Fruit fly (Drosophila melanogaster) whole organism, embryonic: ENCODE measurements around the gene CG33791.

Experiments used
- Aef1 ChIP-seq: fragments of 200-800 bp; sonication (Bioruptor generic); IDR thresholded peaks from 3 replicates; pipeline ENCODE4 v1.3.6; 2022; ENCODE audit warnings: missing biosample characterization, missing genetic modification characterization
- Atf6 ChIP-seq: fragments of 200-800 bp; sonication (Bioruptor generic); IDR thresholded peaks from 2 replicates; pipeline ENCODE4 v1.3.6; 2022; ENCODE audit warnings: missing biosample characterization, missing genetic modification characterization
- CG10654 ChIP-seq: fragments of 200-800 bp; sonication (Bioruptor generic); optimal IDR thresholded peaks from 2 replicates; lab custom pipeline; 2016; ENCODE audit warnings: missing biosample characterization, missing genetic modification characterization
- CG11456 ChIP-seq: fragments of 200-800 bp; sonication (Bioruptor generic); IDR thresholded peaks from 3 replicates; pipeline ENCODE4 v1.3.6; 2022; ENCODE audit warnings: missing biosample characterization, missing genetic modification characterization
- CG11695 ChIP-seq: fragments of 200-800 bp; sonication (Bioruptor generic); IDR thresholded peaks from 3 replicates; pipeline ENCODE4 v1.3.6; 2022; ENCODE audit warnings: missing biosample characterization, missing genetic modification characterization
- CG12155 ChIP-seq: fragments of 200-800 bp; sonication (Bioruptor generic); optimal IDR thresholded peaks from 3 replicates; lab custom pipeline; 2016; ENCODE audit warnings: missing biosample characterization, missing genetic modification characterization
- CG12219 ChIP-seq: fragments of 200-800 bp; sonication (Bioruptor generic); optimal IDR thresholded peaks from 3 replicates; lab custom pipeline; 2018; ENCODE audit warnings: missing biosample characterization, mild to moderate bottlenecking, missing genetic modification characterization
- CG12236 ChIP-seq: fragments of 200-800 bp; sonication (Bioruptor generic); optimal IDR thresholded peaks from 2 replicates; lab custom pipeline; 2016; ENCODE audit warnings: missing biosample characterization, missing genetic modification characterization
- CG13123 ChIP-seq: fragments of 200-800 bp; sonication (Bioruptor generic); optimal IDR thresholded peaks from 2 replicates; lab custom pipeline; 2016; ENCODE audit warnings: missing biosample characterization, missing genetic modification characterization
- CG15269 ChIP-seq: fragments of 200-800 bp; sonication (Bioruptor generic); optimal IDR thresholded peaks from 2 replicates; lab custom pipeline; 2018; ENCODE audit warnings: missing biosample characterization, mild to moderate bottlenecking, missing genetic modification characterization, moderate library complexity
- CG17385 ChIP-seq: fragments of 200-800 bp; sonication (Bioruptor generic); optimal IDR thresholded peaks from 3 replicates; lab custom pipeline; 2018; ENCODE audit warnings: missing biosample characterization, mild to moderate bottlenecking, missing genetic modification characterization
- CG1832 ChIP-seq: fragments of 200-800 bp; sonication (Bioruptor generic); optimal IDR thresholded peaks from 2 replicates; lab custom pipeline; 2017; ENCODE audit warnings: missing biosample characterization, mild to moderate bottlenecking, missing genetic modification characterization, inconsistent platforms
- CG32767 ChIP-seq: fragments of 200-800 bp; sonication (Bioruptor generic); IDR thresholded peaks from 2 replicates; pipeline ENCODE4 v1.3.6; 2022; ENCODE audit warnings: missing biosample characterization, missing genetic modification characterization
- CG32772 ChIP-seq: fragments of 200-800 bp; sonication (Bioruptor generic); IDR thresholded peaks from 2 replicates; pipeline ENCODE4 v1.3.6; 2022; ENCODE audit warnings: missing biosample characterization, missing genetic modification characterization
- CG3726 ChIP-seq: fragments of 200-800 bp; sonication (Bioruptor generic); IDR thresholded peaks from 3 replicates; pipeline ENCODE4, ENCODE4 v1.3.6; 2022; ENCODE audit warnings: missing biosample characterization, missing genetic modification characterization
- CG42726 ChIP-seq: fragments of 200-800 bp; sonication (Bioruptor generic); IDR thresholded peaks from 2 replicates; pipeline ENCODE4 v1.3.6; 2022; ENCODE audit warnings: missing biosample characterization, missing genetic modification characterization; ENCODE audit not compliant: partially characterized antibody
- CG8924 ChIP-seq: fragments of 200-800 bp; optimal IDR thresholded peaks from 3 replicates; lab custom pipeline; 2019; ENCODE audit warnings: missing biosample characterization, mild to moderate bottlenecking, missing genetic modification characterization, moderate library complexity
- CG9437 ChIP-seq: fragments of 200-800 bp; sonication (Bioruptor generic); optimal IDR thresholded peaks from 2 replicates; lab custom pipeline; 2018; ENCODE audit warnings: missing biosample characterization, mild to moderate bottlenecking, missing genetic modification characterization
- CG9797 ChIP-seq: fragments of 200-800 bp; sonication (Bioruptor generic); optimal IDR thresholded peaks from 3 replicates; lab custom pipeline; 2018; ENCODE audit warnings: missing biosample characterization, mild to moderate bottlenecking, missing genetic modification characterization
- Camta ChIP-seq: fragments of 200-800 bp; sonication (Bioruptor generic); optimal IDR thresholded peaks from 2 replicates; lab custom pipeline; 2016; ENCODE audit warnings: missing biosample characterization, missing genetic modification characterization
- CkIIα-i1 ChIP-seq: fragments of 200-800 bp; sonication (Bioruptor generic); IDR thresholded peaks from 2 replicates; pipeline ENCODE4 v1.3.6; 2022; ENCODE audit warnings: missing biosample characterization, missing genetic modification characterization
- Dip2 ChIP-seq: fragments of 200-800 bp; sonication (Bioruptor generic); IDR thresholded peaks from 2 replicates; pipeline ENCODE4 v1.3.6; 2022; ENCODE audit warnings: missing biosample characterization, missing genetic modification characterization
- Jarid2 ChIP-seq: fragments of 200-800 bp; sonication (Bioruptor generic); optimal IDR thresholded peaks from 3 replicates; lab custom pipeline; 2017; ENCODE audit warnings: mild to moderate bottlenecking, missing biosample characterization, missing genetic modification reagents, missing genetic modification characterization
- Kr ChIP-seq: fragments of 200-800 bp; sonication (Bioruptor generic); optimal IDR thresholded peaks from 2 replicates; lab custom pipeline; 2017; ENCODE audit warnings: missing biosample characterization, mild to moderate bottlenecking, missing genetic modification characterization
- MBD-R2 ChIP-seq: fragments of 200-800 bp; sonication (Bioruptor generic); IDR thresholded peaks from 2 replicates; pipeline ENCODE4 v1.3.6; 2022; ENCODE audit warnings: missing biosample characterization, missing genetic modification characterization
- Mrtf ChIP-seq: fragments of 200-800 bp; sonication (Bioruptor generic); IDR thresholded peaks from 3 replicates; pipeline ENCODE4 v1.3.6; 2022; ENCODE audit warnings: missing biosample characterization, missing genetic modification characterization
- Myb ChIP-seq: fragments of 200-800 bp; sonication (Bioruptor generic); optimal IDR thresholded peaks from 2 replicates; lab custom pipeline; 2016; ENCODE audit warnings: missing biosample characterization, missing genetic modification characterization
- Nf-YB ChIP-seq: fragments of 200-800 bp; sonication (Bioruptor generic); optimal IDR thresholded peaks from 3 replicates; lab custom pipeline; 2019; ENCODE audit warnings: missing biosample characterization, mild to moderate bottlenecking, missing genetic modification characterization, moderate library complexity
- Nf-YC ChIP-seq: fragments of 200-800 bp; optimal IDR thresholded peaks from 3 replicates; lab custom pipeline; 2019; ENCODE audit warnings: missing biosample characterization, mild to moderate bottlenecking, missing genetic modification characterization, moderate library complexity
- Stat92E ChIP-seq, 3 experiments: fragments of >200 bp in 2 of 3; fragments of 200-800 bp in 1 of 3; sonication (Bioruptor generic) in 1 of 3; optimal IDR thresholded peaks; 2 replicates each; lab custom pipeline; 2017 to 2019; ENCODE audit warnings: missing biosample characterization in 3 of 3, missing genetic modification characterization in 3 of 3, mild to moderate bottlenecking in 1 of 3, moderate library complexity in 1 of 3
- Taf1 ChIP-seq: fragments of 200-800 bp; sonication (Bioruptor generic); IDR thresholded peaks from 2 replicates; pipeline ENCODE4 v1.3.6; 2022; ENCODE audit warnings: missing biosample characterization, missing genetic modification characterization
- abd-A ChIP-seq: fragments of 200-800 bp; sonication (Bioruptor generic); optimal IDR thresholded peaks from 3 replicates; lab custom pipeline; 2019; ENCODE audit warnings: missing biosample characterization, mild to moderate bottlenecking, missing genetic modification characterization, moderate library complexity
- ap ChIP-seq: fragments of 200-800 bp; sonication (Bioruptor generic); IDR thresholded peaks from 2 replicates; pipeline ENCODE4 v1.3.6; 2022; ENCODE audit warnings: missing biosample characterization, missing genetic modification characterization
- bigmax ChIP-seq: fragments of 200-800 bp; sonication (Bioruptor generic); optimal IDR thresholded peaks from 2 replicates; lab custom pipeline; 2018; ENCODE audit warnings: missing biosample characterization, mild to moderate bottlenecking, missing genetic modification characterization
- chinmo ChIP-seq: fragments of 200-800 bp; sonication (Bioruptor generic); IDR thresholded peaks from 4 replicates; pipeline ENCODE4 v1.3.6; 2022; ENCODE audit warnings: missing biosample characterization, missing genetic modification characterization; ENCODE audit not compliant: partially characterized antibody
- ci ChIP-seq: fragments of 200-800 bp; sonication (Bioruptor generic); IDR thresholded peaks from 3 replicates; pipeline ENCODE4 v1.3.6; 2022; ENCODE audit warnings: missing biosample characterization, missing genetic modification characterization
- crol ChIP-seq: fragments of 200-800 bp; sonication (Bioruptor generic); IDR thresholded peaks from 2 replicates; pipeline ENCODE4 v1.3.6; 2022; ENCODE audit warnings: missing biosample characterization, missing genetic modification characterization
- gfzf ChIP-seq: fragments of 200-800 bp; sonication (Bioruptor generic); optimal IDR thresholded peaks from 2 replicates; lab custom pipeline; 2016; ENCODE audit warnings: missing biosample characterization, mild to moderate bottlenecking, missing genetic modification characterization, moderate library complexity
- ken ChIP-seq: fragments of 200-800 bp; sonication (Bioruptor generic); IDR thresholded peaks from 3 replicates; pipeline ENCODE4 v1.3.6; 2022; ENCODE audit warnings: missing biosample characterization, missing genetic modification characterization
- mam ChIP-seq: fragments of 200-800 bp; sonication (Bioruptor generic); optimal IDR thresholded peaks from 3 replicates; lab custom pipeline; 2016; ENCODE audit warnings: missing biosample characterization, missing genetic modification characterization
- nau ChIP-seq: fragments of 200-800 bp; sonication (Bioruptor generic); optimal IDR thresholded peaks from 3 replicates; lab custom pipeline; 2017; ENCODE audit warnings: missing biosample characterization, mild to moderate bottlenecking, missing genetic modification characterization, missing genetic modification reagents
- pnt ChIP-seq: fragments of 200-800 bp; sonication (Bioruptor generic); optimal IDR thresholded peaks from 3 replicates; lab custom pipeline; 2016; ENCODE audit warnings: missing biosample characterization, missing genetic modification characterization
- pros ChIP-seq: fragments of 200-800 bp; sonication (Bioruptor generic); optimal IDR thresholded peaks from 3 replicates; lab custom pipeline; 2019; ENCODE audit warnings: missing biosample characterization, mild to moderate bottlenecking, missing genetic modification characterization, moderate library complexity
- seq ChIP-seq: fragments of 200-800 bp; sonication (Bioruptor generic); IDR thresholded peaks from 2 replicates; pipeline ENCODE4 v1.3.6; 2022; ENCODE audit warnings: missing biosample characterization, missing genetic modification characterization
- shn ChIP-seq: fragments of 200-800 bp; sonication (Bioruptor generic); optimal IDR thresholded peaks from 3 replicates; lab custom pipeline; 2016; ENCODE audit warnings: missing biosample characterization, missing genetic modification characterization
- sisA ChIP-seq: fragments of 200-800 bp; sonication (Bioruptor generic); IDR thresholded peaks from 2 replicates; pipeline ENCODE4 v1.3.6; 2022; ENCODE audit warnings: missing biosample characterization, missing genetic modification characterization
- stwl ChIP-seq: fragments of 200-800 bp; sonication (Bioruptor generic); optimal IDR thresholded peaks from 3 replicates; lab custom pipeline; 2018; ENCODE audit warnings: missing biosample characterization, mild to moderate bottlenecking, missing genetic modification characterization, moderate library complexity
- trh ChIP-seq: fragments of 200-800 bp; sonication (Bioruptor generic); optimal IDR thresholded peaks from 2 replicates; lab custom pipeline; 2016; ENCODE audit warnings: missing biosample characterization, missing genetic modification characterization
- twi ChIP-seq: fragments of 200-800 bp; optimal IDR thresholded peaks from 2 replicates; lab custom pipeline; 2019; ENCODE audit warnings: missing biosample characterization, mild to moderate bottlenecking, missing genetic modification characterization, moderate library complexity
- vnd ChIP-seq: fragments of 200-800 bp; sonication (Bioruptor generic); IDR thresholded peaks from 3 replicates; pipeline ENCODE4 v1.3.6; 2022; ENCODE audit warnings: missing biosample characterization, missing genetic modification characterization; ENCODE audit not compliant: partially characterized antibody

Gene CG33791

dm6 chr3L:1591692-1592371 is 10.9 kb upstream of the CG33791 start (continued):
- TF ChIP-seq Taf1 (GFP tag; lab: Robert Waterston, UW) (peak; percentile 36; the same call in 1 of the 2 replicates), twi (no peak), crol (GFP tag; lab: Robert Waterston, UW) (no peak), CG1832 (GFP tag; lab: Kevin White, UChicago) (no peak), CG12155 (GFP tag; lab: Kevin White, UChicago) (peak; percentile 46), Atf6 (peak; percentile 92), gfzf (no peak), mam (peak; percentile 62), ci (peak; percentile 67), sisA (GFP tag; lab: Robert Waterston, UW) (no peak), shn (GFP tag; lab: Kevin White, UChicago) (no peak), pros (GFP tag; lab: Kevin White, UChicago) (no peak), chinmo (GFP tag; lab: Robert Waterston, UW) (no peak), CG10654 (GFP tag; lab: Kevin White, UChicago) (peak; percentile 58), Nf-YB (no peak), CG11695 (GFP tag; lab: Robert Waterston, UW) (peak; percentile 69; the same call in 1 of the 3 replicates), Camta (GFP tag; lab: Kevin White, UChicago) (peak; percentile 71), Mrtf (0 out of 3 replicates have a peak, but pooled peaks have one; percentile 11), CG13123 (GFP tag; lab: Kevin White, UChicago) (peak; percentile 12), ap (no peak), CG8924 (peak; percentile 0), Myb (no peak), CG15269 (tag; lab: Kevin White, UChicago) (peak; percentile 67), MBD-R2 (GFP tag; lab: Robert Waterston, UW) (no peak; the same call in 1 of the 2 replicates), CkIIα-i1 (no peak), nau (GFP tag; lab: Kevin White, UChicago) (no peak), ken (GFP tag; lab: Robert Waterston, UW) (no peak), Aef1 (no peak), CG3726 (GFP tag; lab: Robert Waterston, UW) (no peak), bigmax (GFP tag; lab: Kevin White, UChicago) (peak; percentile 65), Nf-YC (tag; lab: Kevin White, UChicago) (no peak), CG11456 (peak; percentile 76), Kr (GFP tag; lab: Kevin White, UChicago) (no peak), CG12219 (GFP tag; lab: Kevin White, UChicago) (peak; percentile 11), vnd (GFP tag; lab: Robert Waterston, UW) (no peak), CG9437 (no peak), CG32772 (GFP tag; lab: Robert Waterston, UW) (no peak), CG42726 (GFP tag; lab: Robert Waterston, UW) (no peak), seq (GFP tag; lab: Robert Waterston, UW) (peak; percentile 71; the same call in 1 of the 2 replicates), Stat92E (GFP tag; optimal IDR thresholded peaks at IDR 0.05; lab: Kevin White, UChicago) (no peak), Dip2 (GFP tag; lab: Robert Waterston, UW) (no peak), stwl (no peak), trh (GFP tag; lab: Kevin White, UChicago) (no peak), pnt (GFP tag; lab: Kevin White, UChicago) (peak; percentile 1), CG12236 (GFP tag; lab: Kevin White, UChicago) (no peak), Jarid2 (GFP tag; lab: Kevin White, UChicago) (peak; percentile 69), abd-A (tag; lab: Kevin White, UChicago) (no peak), CG17385 (GFP tag; lab: Kevin White, UChicago) (peak; percentile 59), CG9797 (GFP tag; lab: Kevin White, UChicago) (no peak), CG32767 (GFP tag; lab: Robert Waterston, UW) (peak; percentile 39; the same call in 1 of the 2 replicates)
